Fruit fly (Drosophila melanogaster): ENCODE measurements around the gene CG33523.

dm6 chr3L:5958117-5958516 lies 34.5 kb downstream of the CG33523 start:
- TF ChIP-seq kay (GFP tag; ENCODE audit: borderline replicate concordance) (no peak), bab1 (GFP tag; optimal IDR thresholded peaks at IDR 0.05) (no peak), pad (GFP tag; optimal IDR thresholded peaks at IDR 0.05) (no peak), cnc (optimal IDR thresholded peaks at IDR 0.05) (no peak), CG7045 (GFP tag; optimal IDR thresholded peaks at IDR 0.05) (no peak), CG11617 (GFP tag; optimal IDR thresholded peaks at IDR 0.05) (no peak), Clk (GFP tag; optimal IDR thresholded peaks at IDR 0.05) (no peak), ovo (GFP tag; optimal IDR thresholded peaks at IDR 0.05) (no peak), tj (GFP tag; optimal IDR thresholded peaks at IDR 0.05) (no peak), toe (GFP tag; optimal IDR thresholded peaks at IDR 0.05) (no peak)
